Fruit fly (Drosophila melanogaster) whole organism: Measurements from ENCODE around the gene CG9525.

Experiments used
- CG8478 ChIP-seq: fragments of >200 bp; optimal IDR thresholded peaks from 2 replicates; lab custom pipeline; 2018; ENCODE audit warnings: inconsistent platforms
- Dll ChIP-seq: fragments of >200 bp; optimal IDR thresholded peaks from 2 replicates; lab custom pipeline; 2017
- EcR ChIP-seq, 2 experiments: fragments of >200 bp; optimal IDR thresholded peaks; 2 replicates each; lab custom pipeline; 2017; ENCODE audit warnings: missing biosample characterization in 2 of 2, missing genetic modification characterization in 2 of 2, missing genetic modification reagents in 2 of 2
- pan ChIP-seq: fragments of >200 bp; optimal IDR thresholded peaks from 2 replicates; lab custom pipeline; 2017
- usp ChIP-seq: fragments of >200 bp; optimal IDR thresholded peaks from 2 replicates; lab custom pipeline; 2017; ENCODE audit warnings: missing biosample characterization, missing genetic modification characterization, mixed read lengths

DNA sequence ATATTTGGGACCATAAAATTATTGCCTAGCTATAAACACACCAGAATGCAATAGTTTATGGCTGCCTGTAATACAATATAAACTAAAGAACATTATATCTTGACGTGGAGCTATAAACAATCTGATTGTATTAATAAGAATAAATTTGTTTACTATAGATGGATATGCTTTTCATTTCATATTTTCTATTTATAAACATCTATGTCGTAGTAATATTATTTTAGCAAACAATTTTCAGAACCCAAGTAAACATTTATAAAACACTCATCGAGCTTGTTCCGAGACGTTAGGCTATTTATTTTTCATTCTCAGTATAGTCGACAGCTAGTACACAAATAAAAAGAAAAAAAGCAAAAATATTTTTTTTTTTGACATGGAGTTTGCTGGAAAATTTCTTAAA, 18.2 kb upstream of the CG9525 start, which contains the start of gene CG18662:
- TF ChIP-seq pan (lab: Kevin White, UChicago) (no peak), EcR (GFP tag; optimal IDR thresholded peaks at IDR 0.05; lab: Kevin White, UChicago) (no peak), Dll (no peak), usp (no peak), CG8478 (lab: Kevin White, UChicago) (no peak)
